Worm (Caenorhabditis elegans): Measurements from ENCODE around the gene R11D1.3.

DNA sequence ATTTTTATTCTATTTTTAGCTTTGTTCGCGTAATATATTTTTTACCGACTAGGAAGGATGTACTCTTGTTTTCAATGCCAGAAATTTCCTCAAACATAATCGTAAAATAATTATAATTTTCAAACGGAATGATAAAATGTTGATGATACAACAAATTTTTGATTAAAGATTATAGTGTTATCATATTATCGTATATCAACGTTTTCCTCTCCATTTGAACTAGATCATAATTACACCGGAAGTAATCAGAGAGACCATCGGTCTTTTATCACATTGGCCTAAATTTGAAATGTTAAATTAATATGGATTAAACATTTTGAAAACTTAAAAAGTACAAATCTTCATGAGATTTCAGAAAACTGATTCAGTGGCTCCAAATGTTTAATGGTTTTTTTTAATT is 20.8 kb upstream of the R11D1.3 start:
- TF ChIP-seq ceh-82 (tag; optimal IDR thresholded peaks at IDR 0.05) (no peak), sptf-1 (tag; optimal IDR thresholded peaks at IDR 0.05) (no peak), aly-2 (tag; optimal IDR thresholded peaks at IDR 0.05) (no peak), nhr-77 (tag; optimal IDR thresholded peaks at IDR 0.05) (no peak), fos-1 (tag; optimal IDR thresholded peaks at IDR 0.05) (no peak)
